Worm (Caenorhabditis elegans) whole organism, young adult: ENCODE results near the gene srd-40.
A peak's percentile ranks its signal among the peaks of the same experiment; 100 is the strongest.

Experiments
- Y95B8A.8 ChIP-seq: fragments of 200-800 bp; sonication (Bioruptor generic); IDR thresholded peaks from 2 replicates; pipeline ENCODE4 v1.3.6; 2022; ENCODE audit warnings: missing genetic modification reagents, missing genetic modification characterization, missing compliant biosample characterization
- attf-6 ChIP-seq: fragments of 200-800 bp; sonication (Bioruptor generic); IDR thresholded peaks from 2 replicates; pipeline ENCODE4 v1.3.6; 2022; ENCODE audit warnings: missing genetic modification reagents, missing genetic modification characterization, missing compliant biosample characterization
- ccch-3 ChIP-seq: fragments of 200-800 bp; sonication (Bioruptor generic); optimal IDR thresholded peaks from 2 replicates; lab custom pipeline; 2018; ENCODE audit warnings: mild to moderate bottlenecking, missing genetic modification characterization, missing compliant biosample characterization
- chd-7 ChIP-seq: sonication (generic microtip); optimal IDR thresholded peaks from 2 replicates; lab custom pipeline; 2016; ENCODE audit warnings: mild to moderate bottlenecking, missing genetic modification characterization, moderate library complexity, missing compliant biosample characterization
- die-1 ChIP-seq: sonication (generic microtip); optimal IDR thresholded peaks from 2 replicates; lab custom pipeline; 2016; ENCODE audit warnings: missing genotype, mild to moderate bottlenecking, missing genetic modification characterization, missing compliant biosample characterization
- dox-1 ChIP-seq: fragments of 200-800 bp; sonication (Bioruptor generic); IDR thresholded peaks from 2 replicates; pipeline ENCODE4 v1.3.6; 2022; ENCODE audit warnings: missing genetic modification reagents, missing genetic modification characterization, missing compliant biosample characterization
- fkh-3 ChIP-seq: sonication (generic microtip); optimal IDR thresholded peaks from 2 replicates; lab custom pipeline; 2016; ENCODE audit warnings: mild to moderate bottlenecking, missing genetic modification characterization, missing compliant biosample characterization
- hmg-1.2 ChIP-seq: fragments of 200-800 bp; sonication (Bioruptor generic); IDR thresholded peaks from 2 replicates; pipeline ENCODE4 v1.3.6; 2022; ENCODE audit warnings: missing genetic modification reagents, missing genetic modification characterization, missing compliant biosample characterization
- let-526 ChIP-seq: fragments of 200-800 bp; sonication (Bioruptor generic); IDR thresholded peaks from 2 replicates; pipeline ENCODE4 v1.3.6; 2022; ENCODE audit warnings: missing genetic modification reagents, missing genetic modification characterization, missing compliant biosample characterization
- lin-40 ChIP-seq: sonication (generic microtip); optimal IDR thresholded peaks from 2 replicates; lab custom pipeline; 2016; ENCODE audit warnings: missing genetic modification characterization, mild to moderate bottlenecking, missing compliant biosample characterization, missing genotype, missing genetic modification reagents
- nhr-80 ChIP-seq: sonication (generic microtip); optimal IDR thresholded peaks from 2 replicates; lab custom pipeline; 2016; ENCODE audit warnings: missing genetic modification characterization, missing compliant biosample characterization
- rcor-1 ChIP-seq: fragments of 200-800 bp; sonication (Bioruptor generic); IDR thresholded peaks from 2 replicates; pipeline ENCODE4 v1.3.6; 2022; ENCODE audit warnings: missing genetic modification reagents, missing genetic modification characterization, missing compliant biosample characterization
- rpc-1 ChIP-seq, 2 experiments: fragments of 150-350 bp in 1 of 2; sonication (generic microtip) in 1 of 2; optimal IDR thresholded peaks; 2 replicates each; lab custom pipeline; 2014 to 2018; ENCODE audit warnings: missing biosample characterization in 1 of 2, missing genetic modification characterization in 1 of 2, missing genetic modification reagents in 1 of 2, missing genotype in 1 of 2
- somi-1 ChIP-seq: fragments of 200-800 bp; sonication (Bioruptor generic); optimal IDR thresholded peaks from 2 replicates; lab custom pipeline; 2018; ENCODE audit warnings: mild to moderate bottlenecking, missing genetic modification characterization, missing compliant biosample characterization
- ztf-3 ChIP-seq: fragments of 200-800 bp; sonication (Bioruptor generic); optimal IDR thresholded peaks from 2 replicates; lab custom pipeline; 2018; ENCODE audit warnings: mild to moderate bottlenecking, missing genetic modification characterization, missing compliant biosample characterization

srd-40 gene

DNA sequence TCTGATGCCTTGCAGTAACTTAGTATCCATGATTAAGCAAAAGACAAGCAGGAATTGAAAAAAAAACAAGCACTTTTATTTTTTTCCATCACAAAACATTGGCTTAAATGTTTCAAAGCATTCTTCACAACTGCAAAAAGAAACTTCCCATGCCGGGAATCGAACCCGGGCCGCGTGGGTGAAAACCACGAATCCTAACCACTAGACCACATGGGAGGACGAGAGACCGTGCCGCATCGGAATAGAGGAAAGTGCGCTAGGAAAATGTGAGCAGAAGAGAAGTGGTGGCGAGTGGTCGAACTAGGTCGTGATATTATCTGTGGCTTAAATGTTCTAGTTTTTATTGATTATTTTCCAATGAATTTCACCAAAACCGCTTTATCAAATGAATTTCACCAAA lies 44.0 kb downstream of the srd-40 start (continued):
- TF ChIP-seq rcor-1 (GFP tag; lab: Robert Waterston, UW): peak; percentile 77
- TF ChIP-seq hmg-1.2 (GFP tag; lab: Robert Waterston, UW): peak; percentile 80
- peak; percentile 65 for TF ChIP-seq rpc-1 (optimal IDR thresholded peaks at IDR 0.05; lab: Kevin White, UChicago)
- peak; percentile 81 for TF ChIP-seq rpc-1 (tag; optimal IDR thresholded peaks at IDR 0.05; lab: Kevin White, UChicago)
- TF ChIP-seq let-526 (GFP tag; lab: Robert Waterston, UW): no peak
- peak; percentile 31 for TF ChIP-seq somi-1
- TF ChIP-seq lin-40 (tag; lab: Kevin White, UChicago): no peak
- TF ChIP-seq chd-7 (tag; lab: Kevin White, UChicago): peak; percentile 30
- TF ChIP-seq Y95B8A.8 (GFP tag; lab: Robert Waterston, UW): 0 out of 2 replicates have a peak, but pooled peaks have one; percentile 55
- TF ChIP-seq die-1: peak; percentile 80
- TF ChIP-seq nhr-80 (tag; lab: Kevin White, UChicago): no peak
- TF ChIP-seq dox-1: peak; percentile 87
- no peak for TF ChIP-seq ccch-3 (GFP tag; lab: Kevin White, UChicago)

DNA sequence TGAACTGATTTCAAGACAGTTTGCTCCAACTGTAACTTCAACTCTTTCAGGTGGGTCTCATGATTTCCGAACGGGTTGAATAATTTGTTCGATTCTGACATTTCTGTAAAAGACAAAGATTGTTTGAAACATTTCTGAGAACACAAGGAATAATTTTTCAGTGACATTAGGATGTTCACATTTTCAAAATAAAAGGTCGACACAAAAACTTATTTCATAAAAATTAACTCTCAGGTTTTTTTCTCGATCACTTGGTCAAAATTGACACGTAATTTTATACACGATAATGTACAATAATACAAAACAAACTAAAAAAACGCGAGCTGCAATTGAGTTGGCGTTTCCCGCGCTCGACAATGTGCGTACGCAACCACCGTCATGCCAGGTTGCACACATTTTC lies 47.8 kb downstream of the srd-40 start, which contains the start of gene rif-1.2:
TSS of gene rif-1.2 (minus strand) at position 101 of the 400 bp plus-strand sequence.
- TF ChIP-seq let-526 (GFP tag; lab: Robert Waterston, UW): no peak
- no peak for TF ChIP-seq attf-6 (GFP tag; lab: Robert Waterston, UW)
- no peak for TF ChIP-seq fkh-3
- no peak for TF ChIP-seq ztf-3 (GFP tag; lab: Kevin White, UChicago)
